Worm (Caenorhabditis elegans): ENCODE measurements around the gene F10D7.10.
A peak's percentile ranks its signal among the peaks of the same experiment; 100 is the strongest.

The F10D7.10 gene

ce11 chrX:17392182-17392581 lies 12.6 kb upstream of the F10D7.10 start (continued):
- TF ChIP-seq mab-9 (GFP tag; IDR thresholded peaks at IDR 0.05) = no peak
- peak; percentile 88 for TF ChIP-seq nhr-85 (tag)
- peak; percentile 78 for TF ChIP-seq nhr-47 (tag; optimal IDR thresholded peaks at IDR 0.05)
- no peak for TF ChIP-seq fkh-10 (GFP tag; optimal IDR thresholded peaks at IDR 0.05)
- no peak for TF ChIP-seq hlh-17 (GFP tag; optimal IDR thresholded peaks at IDR 0.05; ENCODE audit: borderline replicate concordance)
- no peak for TF ChIP-seq ceh-8 (GFP tag; optimal IDR thresholded peaks at IDR 0.05)
- peak; percentile 69 for TF ChIP-seq blmp-1 (tag; optimal IDR thresholded peaks at IDR 0.05)
- no peak for TF ChIP-seq ceh-63 (GFP tag; optimal IDR thresholded peaks at IDR 0.05)
- peak; percentile 54 to 56 for TF ChIP-seq efl-1 (optimal IDR thresholded peaks at IDR 0.05)
- peak; percentile 40 to 83 for TF ChIP-seq efl-1 (GFP tag; optimal IDR thresholded peaks at IDR 0.05 in 1 of 2)
- peak; percentile 83 for TF ChIP-seq rnt-1 (tag; optimal IDR thresholded peaks at IDR 0.05)
- peak; percentile 36 for TF ChIP-seq unc-86 (tag; optimal IDR thresholded peaks at IDR 0.05)
- peak; percentile 41 for TF ChIP-seq ztf-4 (tag; optimal IDR thresholded peaks at IDR 0.05)
- TF ChIP-seq elt-2 (tag; optimal IDR thresholded peaks at IDR 0.05) = no peak
- TF ChIP-seq ceh-90 (tag; optimal IDR thresholded peaks at IDR 0.05) = no peak
- peak in 1 of 2 experiments; percentile 56 for TF ChIP-seq mdl-1 (tag; optimal IDR thresholded peaks at IDR 0.05)
- no peak for TF ChIP-seq nhr-237 (tag; optimal IDR thresholded peaks at IDR 0.05)
- TF ChIP-seq snu-23 (GFP tag; optimal IDR thresholded peaks at IDR 0.05) = peak; percentile 86
- TF ChIP-seq tbx-2 (tag; optimal IDR thresholded peaks at IDR 0.05) = peak; percentile 70
- peak; percentile 46 for TF ChIP-seq F16B12.6 (tag; optimal IDR thresholded peaks at IDR 0.05)
- TF ChIP-seq jun-1 (tag; optimal IDR thresholded peaks at IDR 0.05) = peak; percentile 22
- no peak for TF ChIP-seq zip-4 (GFP tag; optimal IDR thresholded peaks at IDR 0.05)
- peak; percentile 84 for TF ChIP-seq nhr-71 (tag; optimal IDR thresholded peaks at IDR 0.05)
- TF ChIP-seq grh-1 (GFP tag; IDR thresholded peaks at IDR 0.05) = no peak
- no peak for TF ChIP-seq nhr-84 (tag; optimal IDR thresholded peaks at IDR 0.05)
- TF ChIP-seq irx-1 (tag; optimal IDR thresholded peaks at IDR 0.05) = peak; percentile 16
- TF ChIP-seq ets-5 (GFP tag; IDR thresholded peaks at IDR 0.05) = no peak
- TF ChIP-seq ama-1 (optimal IDR thresholded peaks at IDR 0.05) = no peak
- TF ChIP-seq mef-2 (tag; optimal IDR thresholded peaks at IDR 0.05) = no peak
- TF ChIP-seq pag-3 (tag; optimal IDR thresholded peaks at IDR 0.05; ENCODE audit: borderline replicate concordance, insufficient read depth) = no peak
- TF ChIP-seq snpc-4 (tag; optimal IDR thresholded peaks at IDR 0.05) = peak; percentile 45
- no peak for TF ChIP-seq zag-1 (tag; optimal IDR thresholded peaks at IDR 0.05)
- TF ChIP-seq dpl-1 (GFP tag; optimal IDR thresholded peaks at IDR 0.05) = peak; percentile 30 to 62 (median 43)
- TF ChIP-seq C04F5.9 (tag; optimal IDR thresholded peaks at IDR 0.05) = no peak
- TF ChIP-seq nhr-77 (tag; optimal IDR thresholded peaks at IDR 0.05) = no peak
- TF ChIP-seq swsn-7 (tag; optimal IDR thresholded peaks at IDR 0.05) = peak; percentile 76
- no peak for TF ChIP-seq Y116A8C.19 (tag; optimal IDR thresholded peaks at IDR 0.05; ENCODE audit: borderline replicate concordance)

ce11 chrX:17391515-17391914 lies 11.9 kb upstream of the F10D7.10 start, which contains the start of gene F10D7.5:
Gene F10D7.5 (minus strand): TSS chrX:17391615.
- TF ChIP-seq Y116A8C.19 (tag; optimal IDR thresholded peaks at IDR 0.05; ENCODE audit: borderline replicate concordance) = no peak
- TF ChIP-seq snu-23 (GFP tag; optimal IDR thresholded peaks at IDR 0.05) = no peak
- TF ChIP-seq lir-3 (tag; optimal IDR thresholded peaks at IDR 0.05; ENCODE audit: poor library complexity) = no peak
- no peak for TF ChIP-seq dpl-1 (GFP tag; optimal IDR thresholded peaks at IDR 0.05)

ce11 chrX:17390531-17390930 lies 11.0 kb upstream of the F10D7.10 start:
- no peak for TF ChIP-seq ceh-8 (GFP tag; optimal IDR thresholded peaks at IDR 0.05)
- TF ChIP-seq nhr-71 (tag; optimal IDR thresholded peaks at IDR 0.05) = no peak
- TF ChIP-seq nhr-77 (tag; optimal IDR thresholded peaks at IDR 0.05) = no peak
- TF ChIP-seq ces-1 (GFP tag; optimal IDR thresholded peaks at IDR 0.05) = no peak
- TF ChIP-seq nhr-11 (tag; optimal IDR thresholded peaks at IDR 0.05) = no peak
- TF ChIP-seq dpl-1 (GFP tag; optimal IDR thresholded peaks at IDR 0.05) = no peak
- TF ChIP-seq ets-5 (GFP tag; IDR thresholded peaks at IDR 0.05) = no peak
- TF ChIP-seq egl-13 (tag; optimal IDR thresholded peaks at IDR 0.05) = no peak
- no peak for TF ChIP-seq lin-13 (GFP tag; optimal IDR thresholded peaks at IDR 0.05)
- TF ChIP-seq tbx-2 (tag; optimal IDR thresholded peaks at IDR 0.05) = no peak
- TF ChIP-seq nhr-19 (GFP tag; conservative IDR thresholded peaks at IDR 0.05) = no peak
- TF ChIP-seq pax-3 (tag; optimal IDR thresholded peaks at IDR 0.05) = no peak
- TF ChIP-seq nhr-28 (tag; optimal IDR thresholded peaks at IDR 0.05) = no peak
- no peak for TF ChIP-seq lin-39 (tag; optimal IDR thresholded peaks at IDR 0.05)
- no peak for TF ChIP-seq blmp-1 (tag; optimal IDR thresholded peaks at IDR 0.05)
- TF ChIP-seq aly-2 (tag; optimal IDR thresholded peaks at IDR 0.05) = no peak
- TF ChIP-seq efl-3 (GFP tag; optimal IDR thresholded peaks at IDR 0.05) = no peak

Data from whole organism, L1 larva.